Worm (Caenorhabditis elegans): ENCODE data around the gene BE10.1.
A peak's percentile ranks its signal among the peaks of the same experiment; 100 is the strongest.

BE10.1 gene

DNA sequence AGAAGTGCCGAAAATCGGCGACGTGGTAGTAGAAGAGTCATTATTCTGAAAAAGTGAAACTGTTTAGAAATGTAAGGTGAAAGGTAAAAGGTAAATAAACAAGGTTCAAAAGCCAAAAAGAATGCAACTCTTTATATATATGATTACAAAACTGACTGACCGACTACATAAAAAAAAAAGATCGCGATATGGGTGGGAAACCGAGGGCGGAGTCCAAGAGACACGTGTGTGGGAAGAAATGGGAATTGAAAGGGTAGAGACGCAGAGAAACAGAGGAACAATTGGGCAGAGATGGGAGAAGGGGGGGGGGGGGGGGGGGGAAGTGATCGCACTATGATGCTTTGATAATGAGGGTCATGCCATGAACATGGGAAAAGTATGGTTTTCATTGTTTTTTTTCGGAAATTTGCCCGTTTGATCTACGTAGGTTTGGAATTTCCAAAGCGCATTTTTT is 49.6 kb upstream of the BE10.1 start, which contains the start of gene Y37D8A.4 (continued):
- TF ChIP-seq cey-2 (tag; optimal IDR thresholded peaks at IDR 0.05; ENCODE audit: borderline replicate concordance, insufficient read depth) (no peak), daf-16 (GFP tag; optimal IDR thresholded peaks at IDR 0.05) (no peak), daf-16 (tag; optimal IDR thresholded peaks at IDR 0.05) (peak; percentile 45), ces-1 (GFP tag; optimal IDR thresholded peaks at IDR 0.05) (no peak), vab-7 (GFP tag; IDR thresholded peaks at IDR 0.05) (no peak), aha-1 (tag) (no peak), nhr-41 (GFP tag; IDR thresholded peaks at IDR 0.05) (no peak), lin-15B (tag; optimal IDR thresholded peaks at IDR 0.05) (no peak), ceh-82 (tag; optimal IDR thresholded peaks at IDR 0.05) (no peak), spr-3 (GFP tag; optimal IDR thresholded peaks at IDR 0.05) (no peak), unc-62 (GFP tag; optimal IDR thresholded peaks at IDR 0.05 in 1 of 2) (no peak), unc-62 (tag; optimal IDR thresholded peaks at IDR 0.05) (no peak), sdz-12 (GFP tag; optimal IDR thresholded peaks at IDR 0.05) (no peak), lin-39 (tag; optimal IDR thresholded peaks at IDR 0.05) (no peak), nhr-11 (tag; optimal IDR thresholded peaks at IDR 0.05) (no peak), daf-8 (GFP tag; IDR thresholded peaks at IDR 0.05) (no peak), pha-4 (GFP tag; IDR thresholded peaks at IDR 0.05) (peak; percentile 49; the same call in 1 of the 2 replicates), pha-4 (tag; optimal IDR thresholded peaks at IDR 0.05) (no peak), snpc-1.2 (GFP tag; IDR thresholded peaks at IDR 0.05) (no peak), tra-1 (GFP tag; IDR thresholded peaks at IDR 0.05) (0 out of 2 replicates have a peak, but pooled peaks have one; percentile 21), ceh-28 (tag; optimal IDR thresholded peaks at IDR 0.05) (no peak), hlh-11 (tag; optimal IDR thresholded peaks at IDR 0.05) (peak; percentile 91), egl-27 (tag; optimal IDR thresholded peaks at IDR 0.05) (no peak), F49E8.2 (tag; optimal IDR thresholded peaks at IDR 0.05; ENCODE audit: borderline replicate concordance) (no peak), fkh-10 (GFP tag; optimal IDR thresholded peaks at IDR 0.05) (no peak), mxl-3 (GFP tag; optimal IDR thresholded peaks at IDR 0.05) (peak; percentile 98), nhr-6 (tag; optimal IDR thresholded peaks at IDR 0.05) (no peak), pqm-1 (tag; optimal IDR thresholded peaks at IDR 0.05) (no peak), lsy-2 (tag; optimal IDR thresholded peaks at IDR 0.05) (peak in 1 of 2 experiments; percentile 32), nhr-48 (tag; optimal IDR thresholded peaks at IDR 0.05) (no peak), hif-1 (tag; optimal IDR thresholded peaks at IDR 0.05) (peak in 1 of 2 experiments; percentile 42), dmd-9 (GFP tag; IDR thresholded peaks at IDR 0.05) (no peak), Y48G9A.11 (GFP tag; IDR thresholded peaks at IDR 0.05) (no peak), ama-1 (optimal IDR thresholded peaks at IDR 0.05) (no peak), daf-19 (GFP tag; conservative IDR thresholded peaks at IDR 0.05) (no peak), snpc-4 (tag; optimal IDR thresholded peaks at IDR 0.05) (no peak), rbr-2 (tag; optimal IDR thresholded peaks at IDR 0.05) (no peak), F37D6.2 (tag; optimal IDR thresholded peaks at IDR 0.05) (no peak), zfp-3 (GFP tag; conservative IDR thresholded peaks at IDR 0.05) (no peak), D1046.2 (GFP tag; IDR thresholded peaks at IDR 0.05) (no peak), zfp-2 (tag; optimal IDR thresholded peaks at IDR 0.05) (no peak), unc-130 (GFP tag; optimal IDR thresholded peaks at IDR 0.05) (no peak), lin-13 (GFP tag; optimal IDR thresholded peaks at IDR 0.05) (no peak), ceh-44 (GFP tag; IDR thresholded peaks at IDR 0.05) (no peak), hlh-30 (tag; optimal IDR thresholded peaks at IDR 0.05; ENCODE audit: insufficient read depth) (peak; percentile 86), ZK546.5 (tag; optimal IDR thresholded peaks at IDR 0.05) (no peak), ctbp-1 (GFP tag; IDR thresholded peaks at IDR 0.05) (no peak), nhr-76 (tag; optimal IDR thresholded peaks at IDR 0.05) (no peak), Y105C5A.15 (GFP tag; IDR thresholded peaks at IDR 0.05) (no peak), T20F7.1 (GFP tag; optimal IDR thresholded peaks at IDR 0.05) (peak; percentile 24), nhr-42 (GFP tag; IDR thresholded peaks at IDR 0.05) (no peak), hmg-1.1 (GFP tag; IDR thresholded peaks at IDR 0.05) (peak; percentile 39; the same call in 1 of the 2 replicates), nhr-10 (tag; optimal IDR thresholded peaks at IDR 0.05) (no peak)

All from whole organism, L4 larva.